Worm (Caenorhabditis elegans) whole organism, L3 larva: Measurements from ENCODE around the gene nhr-90.

ENCODE experiments used
- R02D3.7 ChIP-seq: fragments of 150-350 bp; optimal IDR thresholded peaks from 2 replicates; lab custom pipeline; 2014; ENCODE audit warnings: missing biosample characterization, missing genetic modification characterization
- aly-2 ChIP-seq: fragments of 150-350 bp; optimal IDR thresholded peaks from 2 replicates; lab custom pipeline; 2014; ENCODE audit warnings: missing biosample characterization, missing genetic modification characterization
- ama-1 ChIP-seq: fragments of 150-350 bp; optimal IDR thresholded peaks from 2 replicates; lab custom pipeline; 2018
- ceh-28 ChIP-seq: fragments of 150-350 bp; optimal IDR thresholded peaks from 2 replicates; lab custom pipeline; 2014; ENCODE audit warnings: missing biosample characterization, missing genetic modification reagents, missing genetic modification characterization
- ceh-82 ChIP-seq: fragments of 150-350 bp; optimal IDR thresholded peaks from 2 replicates; lab custom pipeline; 2014; ENCODE audit warnings: missing biosample characterization, missing genetic modification characterization
- ceh-9 ChIP-seq: sonication (generic microtip); optimal IDR thresholded peaks from 2 replicates; lab custom pipeline; 2018; ENCODE audit warnings: missing biosample characterization, missing genetic modification characterization
- daf-12 ChIP-seq: fragments of 150-350 bp; optimal IDR thresholded peaks from 2 replicates; lab custom pipeline; 2014; ENCODE audit warnings: missing biosample characterization, missing genetic modification reagents, missing genetic modification characterization
- egl-27 ChIP-seq: sonication (generic microtip); optimal IDR thresholded peaks from 4 replicates; lab custom pipeline; 2017; ENCODE audit warnings: missing biosample characterization, missing genetic modification reagents, missing genetic modification characterization
- elt-1 ChIP-seq: fragments of 150-350 bp; optimal IDR thresholded peaks from 2 replicates; lab custom pipeline; 2014; ENCODE audit warnings: missing biosample characterization, missing genetic modification characterization
- elt-2 ChIP-seq: sonication (generic microtip); optimal IDR thresholded peaks from 2 replicates; lab custom pipeline; 2016; ENCODE audit warnings: missing genetic modification reagents, mild to moderate bottlenecking, missing genetic modification characterization, missing compliant biosample characterization
- elt-3 ChIP-seq, 3 experiments: fragments of 150-350 bp in 1 of 3; sonication (generic microtip) in 2 of 3; optimal IDR thresholded peaks; 2 replicates in 2 of 3; 4 replicates in 1 of 3; lab custom pipeline; 2014 to 2017; ENCODE audit warnings: missing biosample characterization in 3 of 3, missing genetic modification characterization in 3 of 3
- eor-1 ChIP-seq, 2 experiments: fragments of 150-350 bp; optimal IDR thresholded peaks; 2 replicates each; lab custom pipeline; 2014 to 2018; ENCODE audit warnings: missing biosample characterization in 2 of 2, missing genetic modification characterization in 2 of 2
- fkh-10 ChIP-seq: sonication (generic microtip); optimal IDR thresholded peaks from 2 replicates; lab custom pipeline; 2017; ENCODE audit warnings: missing biosample characterization, missing genetic modification reagents, missing genetic modification characterization
- fkh-2 ChIP-seq: fragments of 150-350 bp; optimal IDR thresholded peaks from 2 replicates; lab custom pipeline; 2014; ENCODE audit warnings: missing biosample characterization, missing genetic modification reagents, missing genetic modification characterization
- fos-1 ChIP-seq: fragments of 150-350 bp; optimal IDR thresholded peaks from 2 replicates; lab custom pipeline; 2014; ENCODE audit warnings: missing biosample characterization, missing genetic modification characterization
- hmg-11 ChIP-seq: sonication (generic microtip); optimal IDR thresholded peaks from 2 replicates; lab custom pipeline; 2016; ENCODE audit warnings: missing genetic modification characterization, missing compliant biosample characterization
- jun-1 ChIP-seq: fragments of 150-350 bp; optimal IDR thresholded peaks from 2 replicates; lab custom pipeline; 2014; ENCODE audit warnings: missing biosample characterization, missing genetic modification reagents, missing genetic modification characterization
- lin-15B ChIP-seq: fragments of 150-350 bp; optimal IDR thresholded peaks from 2 replicates; lab custom pipeline; 2014; ENCODE audit warnings: missing biosample characterization, missing genetic modification characterization
- lin-39 ChIP-seq: fragments of 150-350 bp; optimal IDR thresholded peaks from 2 replicates; lab custom pipeline; 2018; ENCODE audit warnings: missing biosample characterization, missing genetic modification reagents, missing genetic modification characterization
- lsy-12 ChIP-seq: sonication (generic microtip); optimal IDR thresholded peaks from 2 replicates; lab custom pipeline; 2016; ENCODE audit warnings: mild to moderate bottlenecking, missing genetic modification characterization, missing compliant biosample characterization
- mdl-1 ChIP-seq: fragments of 150-350 bp; optimal IDR thresholded peaks from 2 replicates; lab custom pipeline; 2014; ENCODE audit warnings: missing biosample characterization, missing genetic modification characterization
- mml-1 ChIP-seq: fragments of 150-350 bp; sonication (generic microtip); optimal IDR thresholded peaks from 3 replicates; lab custom pipeline; 2014; ENCODE audit warnings: missing biosample characterization, missing genetic modification characterization
- nfya-1 ChIP-seq: sonication (generic microtip); optimal IDR thresholded peaks from 2 replicates; lab custom pipeline; 2017; ENCODE audit warnings: missing genetic modification characterization, mild to moderate bottlenecking, missing compliant biosample characterization, antibody characterized with exemption, moderate library complexity; ENCODE audit not compliant: insufficient read depth
- nhr-11 ChIP-seq: fragments of 150-350 bp; optimal IDR thresholded peaks from 2 replicates; lab custom pipeline; 2014; ENCODE audit warnings: missing biosample characterization, missing genetic modification characterization
- nhr-23 ChIP-seq: fragments of 150-350 bp; optimal IDR thresholded peaks from 2 replicates; lab custom pipeline; 2014; ENCODE audit warnings: missing biosample characterization, missing genetic modification reagents, missing genetic modification characterization
- nhr-237 ChIP-seq: fragments of 150-350 bp; optimal IDR thresholded peaks from 2 replicates; lab custom pipeline; 2014; ENCODE audit warnings: missing biosample characterization, missing genetic modification characterization
- nhr-25 ChIP-seq: sonication (generic microtip); optimal IDR thresholded peaks from 2 replicates; lab custom pipeline; 2017; ENCODE audit warnings: missing biosample characterization, missing genetic modification characterization
- nhr-43 ChIP-seq: sonication (generic microtip); optimal IDR thresholded peaks from 2 replicates; lab custom pipeline; 2016; ENCODE audit warnings: mild to moderate bottlenecking, missing genetic modification characterization, missing compliant biosample characterization; ENCODE audit not compliant: poor library complexity, severe bottlenecking
- nhr-67 ChIP-seq: fragments of 150-350 bp; optimal IDR thresholded peaks from 2 replicates; lab custom pipeline; 2014; ENCODE audit warnings: missing biosample characterization, missing genetic modification characterization
- nhr-76 ChIP-seq: fragments of 150-350 bp; sonication (generic microtip); optimal IDR thresholded peaks from 5 replicates; lab custom pipeline; 2014; ENCODE audit warnings: missing biosample characterization, missing genetic modification characterization
- nhr-77 ChIP-seq: fragments of 150-350 bp; optimal IDR thresholded peaks from 2 replicates; lab custom pipeline; 2014; ENCODE audit warnings: missing biosample characterization, missing genetic modification characterization
- pha-4 ChIP-seq: fragments of 150-350 bp; optimal IDR thresholded peaks from 2 replicates; lab custom pipeline; 2014; ENCODE audit warnings: missing biosample characterization, missing genetic modification reagents, missing genetic modification characterization
- pqm-1 ChIP-seq: fragments of 150-350 bp; optimal IDR thresholded peaks from 2 replicates; lab custom pipeline; 2017; ENCODE audit warnings: missing biosample characterization, missing genetic modification characterization, inconsistent platforms
- sea-2 ChIP-seq: fragments of 150-350 bp; sonication (generic microtip); optimal IDR thresholded peaks from 4 replicates; lab custom pipeline; 2014; ENCODE audit warnings: missing biosample characterization, missing genetic modification reagents, missing genetic modification characterization
- skn-1 ChIP-seq: fragments of 150-350 bp; optimal IDR thresholded peaks from 2 replicates; lab custom pipeline; 2014; ENCODE audit warnings: missing biosample characterization, missing genetic modification characterization
- snpc-4 ChIP-seq: fragments of 150-350 bp; optimal IDR thresholded peaks from 2 replicates; lab custom pipeline; 2014; ENCODE audit warnings: missing biosample characterization, missing genetic modification characterization
- tbx-2 ChIP-seq: sonication (generic microtip); optimal IDR thresholded peaks from 2 replicates; lab custom pipeline; 2016; ENCODE audit warnings: mild to moderate bottlenecking, missing genetic modification characterization, missing compliant biosample characterization
- zag-1 ChIP-seq: fragments of 150-350 bp; optimal IDR thresholded peaks from 2 replicates; lab custom pipeline; 2014; ENCODE audit warnings: missing biosample characterization, missing genetic modification characterization
- ztf-11 ChIP-seq: fragments of 150-350 bp; optimal IDR thresholded peaks from 2 replicates; lab custom pipeline; 2014; ENCODE audit warnings: missing biosample characterization, missing genetic modification characterization
- ztf-4 ChIP-seq: fragments of 150-350 bp; optimal IDR thresholded peaks from 2 replicates; lab custom pipeline; 2014; ENCODE audit warnings: missing biosample characterization, missing genetic modification characterization

Gene nhr-90

DNA sequence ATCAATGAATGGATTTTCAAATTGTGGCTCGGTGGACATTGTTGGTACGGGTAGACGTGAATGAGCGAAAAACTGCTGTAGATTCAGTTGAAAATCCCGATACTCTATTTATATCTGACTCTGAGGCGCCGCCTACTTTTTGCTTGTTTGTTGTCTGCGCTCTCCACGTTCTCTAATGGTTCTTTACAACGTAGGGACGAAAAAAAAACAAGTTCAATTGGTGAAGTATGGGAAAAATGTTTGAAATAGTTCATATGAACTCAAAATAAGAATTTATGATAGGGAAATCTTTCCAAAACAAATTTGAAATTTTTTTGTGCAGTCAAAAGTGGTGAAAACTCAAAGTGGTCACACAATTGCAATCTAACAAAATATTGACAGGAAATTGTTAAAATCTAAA lies 24.5 kb downstream of the nhr-90 start, which contains the start of gene F48G7.10:
Gene F48G7.10, minus strand, starts transcription at position 101 of the 400 bp plus-strand sequence.
- TF ChIP-seq skn-1 (tag; lab: Kevin White, UChicago) (no peak), ztf-4 (tag; lab: Kevin White, UChicago) (no peak), mml-1 (tag; lab: Kevin White, UChicago) (no peak), ama-1 (lab: Kevin White, UChicago) (no peak), ztf-11 (tag; lab: Kevin White, UChicago) (no peak), elt-3 (tag; optimal IDR thresholded peaks at IDR 0.05; lab: Kevin White, UChicago) (no peak), nhr-237 (tag; lab: Kevin White, UChicago) (no peak), ceh-9 (tag; lab: Kevin White, UChicago) (no peak), nhr-23 (tag; lab: Kevin White, UChicago) (no peak), hmg-11 (tag; lab: Kevin White, UChicago) (no peak), sea-2 (no peak), tbx-2 (tag; lab: Kevin White, UChicago) (no peak), nhr-11 (no peak)

DNA sequence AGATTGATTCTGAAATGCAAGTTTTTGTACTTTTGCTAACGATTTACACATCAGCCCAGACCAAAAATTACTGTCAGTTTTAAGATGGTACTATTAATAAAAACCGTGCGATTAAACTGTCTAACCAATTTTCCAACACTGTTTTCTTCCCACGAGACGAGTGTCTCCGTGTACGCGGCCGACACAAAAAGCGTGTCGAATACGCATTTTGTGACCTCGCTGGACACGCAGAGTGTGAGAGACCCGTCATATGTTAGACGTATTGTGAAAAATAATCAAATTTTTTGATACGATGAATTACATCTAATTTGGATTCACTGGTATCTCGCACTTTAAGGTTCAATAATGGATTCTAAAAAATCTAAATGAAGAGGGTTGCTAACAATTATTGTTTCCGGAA lies 25.3 kb downstream of the nhr-90 start:
- TF ChIP-seq nfya-1: no peak
- TF ChIP-seq nhr-77 (tag; lab: Kevin White, UChicago): no peak
- peak; percentile 89 for TF ChIP-seq snpc-4
- peak; percentile 51 for TF ChIP-seq elt-2 (tag; lab: Kevin White, UChicago)
- peak; percentile 40 for TF ChIP-seq nhr-23 (tag; lab: Kevin White, UChicago)
- TF ChIP-seq aly-2 (tag; lab: Kevin White, UChicago): no peak
- peak; percentile 52 for TF ChIP-seq pha-4 (tag; lab: Kevin White, UChicago)
- TF ChIP-seq ztf-4 (tag; lab: Kevin White, UChicago): no peak
- no peak for TF ChIP-seq jun-1 (tag; lab: Kevin White, UChicago)
- TF ChIP-seq mml-1 (tag; lab: Kevin White, UChicago): no peak
- TF ChIP-seq ztf-11 (tag; lab: Kevin White, UChicago): no peak
- peak; percentile 51 for TF ChIP-seq pqm-1
- TF ChIP-seq nhr-25 (tag; lab: Kevin White, UChicago): peak; percentile 35
- TF ChIP-seq egl-27 (tag; lab: Kevin White, UChicago): no peak

DNA sequence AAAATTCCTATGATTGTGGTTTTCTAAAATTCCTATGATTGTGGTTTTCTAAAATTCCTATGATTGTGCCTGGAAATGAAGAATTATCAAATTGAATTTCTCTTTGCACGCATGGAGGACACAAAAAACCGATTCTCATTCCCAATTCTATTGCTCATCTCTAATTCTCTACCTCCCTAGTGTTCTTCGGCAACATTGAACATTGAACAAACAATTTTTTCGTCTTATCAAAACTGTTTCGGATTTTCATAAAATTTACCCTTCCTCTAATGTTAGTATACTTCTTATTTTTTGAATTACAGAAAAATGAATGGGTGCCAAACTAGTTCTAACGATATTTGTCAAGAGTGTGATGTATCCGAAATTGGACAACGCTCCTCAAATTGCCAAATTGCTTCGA lies 26.0 kb downstream of the nhr-90 start, which contains the start of gene pals-31:
Gene pals-31, plus strand, starts transcription at position 301 of the 400 bp plus-strand sequence.
- TF ChIP-seq lin-39 (tag; lab: Kevin White, UChicago) (no peak), nfya-1 (no peak), ceh-9 (tag; lab: Kevin White, UChicago) (no peak), nhr-43 (tag; lab: Kevin White, UChicago) (no peak), jun-1 (tag; lab: Kevin White, UChicago) (no peak), fkh-10 (GFP tag; lab: Kevin White, UChicago) (no peak), pha-4 (tag; lab: Kevin White, UChicago) (no peak), elt-2 (tag; lab: Kevin White, UChicago) (no peak), ceh-28 (no peak), elt-1 (no peak), daf-12 (tag; lab: Kevin White, UChicago) (no peak), nhr-23 (tag; lab: Kevin White, UChicago) (no peak), fkh-2 (tag; lab: Kevin White, UChicago) (no peak), nhr-76 (no peak)
- TF ChIP-seq, all 47 proteins: peak for 0

DNA sequence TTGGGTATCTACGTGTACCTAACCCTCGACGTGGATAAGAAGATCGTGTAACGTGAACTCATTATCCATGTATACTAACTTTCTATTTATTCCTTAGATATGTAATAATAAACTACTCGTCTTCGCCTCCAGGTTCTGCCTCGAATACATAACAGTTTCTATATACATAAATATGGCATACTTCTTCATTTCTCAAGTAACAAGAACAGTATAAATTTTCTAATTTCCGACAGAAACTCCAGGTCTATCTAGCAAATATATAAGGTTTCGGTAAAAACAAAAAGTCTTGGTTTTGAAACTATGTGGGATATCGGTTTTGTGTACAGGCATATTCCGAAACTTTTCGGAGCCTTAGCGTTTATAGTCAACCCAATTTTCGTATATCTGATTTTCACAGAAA lies 28.0 kb downstream of the nhr-90 start, which contains the start of gene srj-37:
Gene srj-37, plus strand, starts transcription at position 301 of the 400 bp plus-strand sequence.
- no peak for TF ChIP-seq ceh-82 (tag; lab: Kevin White, UChicago)
- TF ChIP-seq lsy-12: no peak
- no peak for TF ChIP-seq zag-1 (tag; lab: Kevin White, UChicago)
- TF ChIP-seq nhr-77 (tag; lab: Kevin White, UChicago): no peak
- TF ChIP-seq nhr-43 (tag; lab: Kevin White, UChicago): no peak
- no peak for TF ChIP-seq nhr-67 (tag; lab: Kevin White, UChicago)
- TF ChIP-seq hmg-11 (tag; lab: Kevin White, UChicago): no peak
- no peak for TF ChIP-seq nhr-237 (tag; lab: Kevin White, UChicago)
- no peak for TF ChIP-seq R02D3.7
- TF ChIP-seq lin-15B: no peak
- TF ChIP-seq fos-1 (tag; lab: Kevin White, UChicago): no peak
- TF ChIP-seq eor-1 (tag; optimal IDR thresholded peaks at IDR 0.05; lab: Kevin White, UChicago): no peak
- no peak for TF ChIP-seq mdl-1 (tag; lab: Kevin White, UChicago)
- TF ChIP-seq, all 47 proteins: peak for 0
